Worm (Caenorhabditis elegans): ENCODE measurements around the gene W07A12.4.

ce11 chrII:9189648-9190047, 43.6 kb downstream of the W07A12.4 start:
- no peak for TF ChIP-seq pha-4 (tag; optimal IDR thresholded peaks at IDR 0.05)
- TF ChIP-seq ceh-39 (tag; optimal IDR thresholded peaks at IDR 0.05) = no peak
- no peak for TF ChIP-seq M03D4.4 (tag; optimal IDR thresholded peaks at IDR 0.05)
- TF ChIP-seq unc-39 (tag; optimal IDR thresholded peaks at IDR 0.05) = no peak
- no peak for TF ChIP-seq ztf-11 (tag; optimal IDR thresholded peaks at IDR 0.05)
- TF ChIP-seq nhr-12 (tag; optimal IDR thresholded peaks at IDR 0.05) = no peak
- no peak for TF ChIP-seq elt-1 (tag; optimal IDR thresholded peaks at IDR 0.05; ENCODE audit: borderline replicate concordance, insufficient read depth)
- TF ChIP-seq snpc-4 (tag; optimal IDR thresholded peaks at IDR 0.05) = no peak
- TF ChIP-seq mep-1 (tag; optimal IDR thresholded peaks at IDR 0.05) = no peak
- no peak for TF ChIP-seq unc-62 (GFP tag; optimal IDR thresholded peaks at IDR 0.05)
- no peak for TF ChIP-seq flh-1 (GFP tag; optimal IDR thresholded peaks at IDR 0.05)
- no peak for TF ChIP-seq nhr-76 (tag; optimal IDR thresholded peaks at IDR 0.05)
- TF ChIP-seq sptf-1 (tag; optimal IDR thresholded peaks at IDR 0.05) = no peak
